Fruit fly (Drosophila melanogaster) whole organism, wandering third instar larva: ENCODE results near the gene CG14742.

Source experiments
- Dfd ChIP-seq: fragments of >200 bp; optimal IDR thresholded peaks from 2 replicates; lab custom pipeline; 2017; ENCODE audit warnings: missing biosample characterization, missing genetic modification characterization
- Hr78 ChIP-seq: fragments of >200 bp; optimal IDR thresholded peaks from 2 replicates; lab custom pipeline; 2017; ENCODE audit warnings: missing biosample characterization, missing genetic modification characterization
- Rel ChIP-seq, 2 experiments: fragments of 200-800 bp; sonication (Bioruptor generic) in 1 of 2; optimal IDR thresholded peaks; 2 replicates in 1 of 2; 3 replicates in 1 of 2; lab custom pipeline; 2016 to 2019; ENCODE audit warnings: mild to moderate bottlenecking in 2 of 2, missing biosample characterization in 2 of 2, missing genetic modification characterization in 2 of 2, moderate library complexity in 1 of 2
- dl ChIP-seq, 2 experiments: fragments of 175-275, 200-275 bp in 1 of 2; fragments of 200-275 bp in 1 of 2; sonication (Bioruptor generic); optimal IDR thresholded peaks; lab custom pipeline; 2018; ENCODE audit warnings: mild to moderate bottlenecking in 2 of 2, missing biosample characterization in 2 of 2, missing genetic modification characterization in 2 of 2, moderate library complexity in 2 of 2; ENCODE audit not compliant: partially characterized antibody in 2 of 2, insufficient read depth in 1 of 2
- rgr ChIP-seq: fragments of 200-800 bp; sonication (Bioruptor generic); optimal IDR thresholded peaks from 3 replicates; lab custom pipeline; 2016; ENCODE audit warnings: missing biosample characterization, mild to moderate bottlenecking, missing genetic modification characterization

DNA sequence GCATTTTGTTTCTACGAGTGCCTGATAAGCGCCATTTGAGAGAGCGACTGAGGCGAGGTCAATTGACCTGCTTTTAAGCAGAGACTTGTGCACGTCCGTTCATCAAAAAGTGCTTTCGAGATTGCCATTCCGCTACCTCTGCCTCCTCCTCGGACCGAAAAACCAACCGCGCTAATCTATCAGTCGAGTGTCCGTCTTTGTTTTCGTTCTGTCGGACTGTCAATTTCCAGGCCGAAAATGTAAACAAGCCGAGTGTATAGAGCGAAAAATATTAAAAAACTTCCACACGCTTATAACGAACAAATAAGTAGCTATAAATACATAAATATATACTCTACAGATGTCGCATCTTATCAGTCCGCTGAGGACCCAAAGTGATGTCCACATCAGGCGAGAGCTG, 44.7 kb downstream of the CG14742 start:
- TF ChIP-seq rgr (GFP tag; lab: Kevin White, UChicago) (no peak), Dfd (no peak), Rel (GFP tag; optimal IDR thresholded peaks at IDR 0.05; lab: Kevin White, UChicago) (no peak), Rel (tag; optimal IDR thresholded peaks at IDR 0.05; lab: Kevin White, UChicago) (peak; percentile 54), dl (GFP tag; optimal IDR thresholded peaks at IDR 0.05; lab: Kevin White, UChicago; ENCODE audit: insufficient read depth in 1 of 2, partially characterized antibody in 2 of 2) (no peak), Hr78 (no peak)
